Worm (Caenorhabditis elegans): Measurements from ENCODE around the gene Y7A5A.10.
A peak's percentile ranks its signal among the peaks of the same experiment; 100 is the strongest.

Y7A5A.10 gene

ce11 chrX:15842492-15842891 is 47.6 kb upstream of the Y7A5A.10 start (continued):
- TF ChIP-seq fkh-10 (GFP tag; optimal IDR thresholded peaks at IDR 0.05) (no peak), sptf-1 (tag; optimal IDR thresholded peaks at IDR 0.05) (no peak), unc-130 (tag; optimal IDR thresholded peaks at IDR 0.05) (no peak), mep-1 (tag; optimal IDR thresholded peaks at IDR 0.05) (no peak)

ce11 chrX:15841086-15841622 is 46.3 kb upstream of the Y7A5A.10 start, which contains the start of gene serp-1.1:
TSS of gene serp-1.1 (plus strand) at chrX:15841572.
- no peak for TF ChIP-seq nhr-84 (tag; optimal IDR thresholded peaks at IDR 0.05)
- peak; percentile 93 for TF ChIP-seq lin-15B (tag; optimal IDR thresholded peaks at IDR 0.05)
- peak; percentile 91 for TF ChIP-seq pax-3 (tag; optimal IDR thresholded peaks at IDR 0.05)
- peak; percentile 87 to 93 for TF ChIP-seq lin-35 (GFP tag; optimal IDR thresholded peaks at IDR 0.05)
- peak; percentile 91 for TF ChIP-seq lin-39 (tag; optimal IDR thresholded peaks at IDR 0.05)
- TF ChIP-seq egl-27 (tag; optimal IDR thresholded peaks at IDR 0.05): peak; percentile 95 to 97
- TF ChIP-seq fkh-4 (tag; optimal IDR thresholded peaks at IDR 0.05; ENCODE audit: borderline replicate concordance): no peak
- TF ChIP-seq jun-1 (tag; optimal IDR thresholded peaks at IDR 0.05): peak; percentile 98
- peak; percentile 94 to 99 (median 97) for TF ChIP-seq ceh-82 (tag; optimal IDR thresholded peaks at IDR 0.05)
- peak; percentile 91 for TF ChIP-seq mab-9 (GFP tag; IDR thresholded peaks at IDR 0.05)
- TF ChIP-seq tbx-2 (tag; optimal IDR thresholded peaks at IDR 0.05): peak; percentile 99
- TF ChIP-seq nhr-71 (tag; optimal IDR thresholded peaks at IDR 0.05): peak; percentile 99
- TF ChIP-seq nhr-237 (tag; optimal IDR thresholded peaks at IDR 0.05): peak; percentile 82
- no peak for TF ChIP-seq ces-1 (GFP tag; optimal IDR thresholded peaks at IDR 0.05)
- TF ChIP-seq zag-1 (tag; optimal IDR thresholded peaks at IDR 0.05): peak; percentile 81
- peak; percentile 90 for TF ChIP-seq snpc-4 (tag; optimal IDR thresholded peaks at IDR 0.05)
- TF ChIP-seq mdl-1 (tag; optimal IDR thresholded peaks at IDR 0.05): peak; percentile 55 to 98
- peak; percentile 99 for TF ChIP-seq nhr-19 (GFP tag; conservative IDR thresholded peaks at IDR 0.05)
- peak; percentile 77 for TF ChIP-seq nhr-11 (tag; optimal IDR thresholded peaks at IDR 0.05)
- TF ChIP-seq unc-130 (tag; optimal IDR thresholded peaks at IDR 0.05): peak; percentile 96
- peak; percentile 98 for TF ChIP-seq unc-86 (tag; optimal IDR thresholded peaks at IDR 0.05)
- peak; percentile 75 for TF ChIP-seq C34B4.2 (tag; optimal IDR thresholded peaks at IDR 0.05)
- no peak for TF ChIP-seq Y116A8C.19 (tag; optimal IDR thresholded peaks at IDR 0.05; ENCODE audit: borderline replicate concordance)
- peak; percentile 86 for TF ChIP-seq hpl-2 (GFP tag; optimal IDR thresholded peaks at IDR 0.05)
- peak; percentile 99 for TF ChIP-seq C16A3.4 (tag; optimal IDR thresholded peaks at IDR 0.05)
- no peak for TF ChIP-seq nhr-28 (tag; optimal IDR thresholded peaks at IDR 0.05)
- no peak for TF ChIP-seq sptf-1 (tag; optimal IDR thresholded peaks at IDR 0.05)
- peak in 1 of 2 experiments; percentile 93 for TF ChIP-seq ztf-11 (tag; optimal IDR thresholded peaks at IDR 0.05)
- no peak for TF ChIP-seq ets-5 (GFP tag; IDR thresholded peaks at IDR 0.05)
- peak; percentile 85 for TF ChIP-seq C04F5.9 (tag; optimal IDR thresholded peaks at IDR 0.05)
- peak; percentile 95 for TF ChIP-seq irx-1 (tag; optimal IDR thresholded peaks at IDR 0.05)
- TF ChIP-seq ceh-90 (tag; optimal IDR thresholded peaks at IDR 0.05): no peak
- peak; percentile 48 for TF ChIP-seq unc-62 (GFP tag; optimal IDR thresholded peaks at IDR 0.05)
- no peak for TF ChIP-seq pag-3 (tag; optimal IDR thresholded peaks at IDR 0.05; ENCODE audit: borderline replicate concordance, insufficient read depth)
- no peak for TF ChIP-seq tlp-1 (tag; optimal IDR thresholded peaks at IDR 0.05)
- TF ChIP-seq fos-1 (tag; optimal IDR thresholded peaks at IDR 0.05): peak; percentile 93
- TF ChIP-seq fkh-10 (GFP tag; optimal IDR thresholded peaks at IDR 0.05): peak; percentile 92
- no peak for TF ChIP-seq hlh-4 (tag; optimal IDR thresholded peaks at IDR 0.05)
- TF ChIP-seq sox-4 (tag; optimal IDR thresholded peaks at IDR 0.05): peak; percentile 65
- TF ChIP-seq aly-2 (tag; optimal IDR thresholded peaks at IDR 0.05): peak; percentile 75
- TF ChIP-seq nhr-77 (tag; optimal IDR thresholded peaks at IDR 0.05): peak; percentile 98
- peak; percentile 86 for TF ChIP-seq ceh-8 (GFP tag; optimal IDR thresholded peaks at IDR 0.05)
- peak; percentile 88 for TF ChIP-seq aha-1 (tag; optimal IDR thresholded peaks at IDR 0.05)
- TF ChIP-seq grh-1 (GFP tag; IDR thresholded peaks at IDR 0.05): peak; percentile 98
- TF ChIP-seq snu-23 (GFP tag; optimal IDR thresholded peaks at IDR 0.05): peak; percentile 99
- TF ChIP-seq skn-1 (tag; optimal IDR thresholded peaks at IDR 0.05): peak; percentile 94
- peak; percentile 99 for TF ChIP-seq nhr-90 (tag; optimal IDR thresholded peaks at IDR 0.05; ENCODE audit: poor library complexity)
- peak; percentile 98 for TF ChIP-seq xbp-1 (tag; optimal IDR thresholded peaks at IDR 0.05)
- TF ChIP-seq vab-15 (tag; optimal IDR thresholded peaks at IDR 0.05): peak; percentile 85
